Fruit fly (Drosophila melanogaster): Measurements from ENCODE around the gene CG17167.

CG17167 gene

DNA sequence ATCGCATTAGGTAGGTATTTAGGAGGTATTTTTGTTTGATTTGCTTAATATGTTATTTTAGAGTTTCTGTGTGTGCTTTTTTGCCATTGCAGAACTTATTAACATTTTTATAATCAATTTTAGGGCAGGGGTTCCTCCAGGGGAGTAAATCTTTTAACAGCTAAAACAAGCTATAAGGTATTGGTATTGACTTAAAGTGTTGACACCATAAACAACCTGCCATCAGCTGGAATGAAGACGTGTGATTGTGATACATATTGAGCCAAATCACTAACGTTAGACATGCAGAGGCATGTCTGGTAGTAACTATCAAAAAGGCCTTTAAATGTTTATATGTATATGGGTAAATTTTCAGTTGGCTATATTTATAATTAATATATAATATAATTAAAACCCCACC, 23.7 kb downstream of the CG17167 start (continued):
- TF ChIP-seq Hr51 (GFP tag; optimal IDR thresholded peaks at IDR 0.05) (no peak), cg (GFP tag; optimal IDR thresholded peaks at IDR 0.05) (no peak), pum (GFP tag; optimal IDR thresholded peaks at IDR 0.05) (no peak), Fer3 (tag; optimal IDR thresholded peaks at IDR 0.05) (peak; percentile 38), toy (GFP tag; IDR thresholded peaks at IDR 0.05) (no peak), Kr (GFP tag; optimal IDR thresholded peaks at IDR 0.05) (no peak), amos (GFP tag; IDR thresholded peaks at IDR 0.05; ENCODE audit: partially characterized antibody) (no peak), Ets65A (GFP tag) (no peak), pita (GFP tag; optimal IDR thresholded peaks at IDR 0.05) (no peak), CG18599 (GFP tag; optimal IDR thresholded peaks at IDR 0.05) (peak; percentile 13), CG3407 (GFP tag; optimal IDR thresholded peaks at IDR 0.05) (no peak), Abd-B (GFP tag; optimal IDR thresholded peaks at IDR 0.05) (no peak), bigmax (GFP tag; optimal IDR thresholded peaks at IDR 0.05) (no peak), Usf (GFP tag; optimal IDR thresholded peaks at IDR 0.05) (no peak), CG15514 (GFP tag; optimal IDR thresholded peaks at IDR 0.05) (peak; percentile 9), caup (GFP tag; optimal IDR thresholded peaks at IDR 0.05; ENCODE audit: severe bottlenecking) (peak; percentile 41), Dbx (GFP tag; IDR thresholded peaks at IDR 0.05) (no peak), Awh (GFP tag; IDR thresholded peaks at IDR 0.05) (no peak), row (GFP tag; IDR thresholded peaks at IDR 0.05) (no peak)

DNA sequence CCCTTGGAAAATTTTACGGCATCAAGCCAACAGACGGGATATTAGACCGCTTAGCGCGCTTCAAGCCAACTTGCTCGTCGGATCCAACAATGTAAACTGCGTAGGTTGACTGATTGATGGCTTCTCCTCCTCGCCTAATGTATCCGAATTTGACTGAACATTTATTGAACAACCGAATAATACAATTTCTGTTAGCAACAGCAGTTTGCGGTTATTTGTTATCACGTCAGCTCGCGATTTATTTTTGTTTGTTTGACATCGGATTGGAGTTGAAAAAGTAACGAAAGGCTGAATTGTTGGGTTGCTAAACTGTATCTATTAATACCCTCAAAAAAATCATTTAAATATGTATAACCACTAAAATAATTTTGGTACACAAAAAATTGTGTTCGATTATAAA, 24.4 kb downstream of the CG17167 start, which contains the start of gene CG17159:
Gene CG17159, minus strand, starts transcription at position 101 of the 400 bp plus-strand sequence.
- TF ChIP-seq Med (GFP tag): no peak
- no peak for TF ChIP-seq lab (GFP tag; optimal IDR thresholded peaks at IDR 0.05)
- no peak for TF ChIP-seq CG14710 (tag; optimal IDR thresholded peaks at IDR 0.05)
- no peak for TF ChIP-seq dpn (GFP tag; optimal IDR thresholded peaks at IDR 0.05)
- TF ChIP-seq CG11456 (GFP tag; IDR thresholded peaks at IDR 0.05): no peak
- no peak for TF ChIP-seq CG17186 (GFP tag; optimal IDR thresholded peaks at IDR 0.05)

DNA sequence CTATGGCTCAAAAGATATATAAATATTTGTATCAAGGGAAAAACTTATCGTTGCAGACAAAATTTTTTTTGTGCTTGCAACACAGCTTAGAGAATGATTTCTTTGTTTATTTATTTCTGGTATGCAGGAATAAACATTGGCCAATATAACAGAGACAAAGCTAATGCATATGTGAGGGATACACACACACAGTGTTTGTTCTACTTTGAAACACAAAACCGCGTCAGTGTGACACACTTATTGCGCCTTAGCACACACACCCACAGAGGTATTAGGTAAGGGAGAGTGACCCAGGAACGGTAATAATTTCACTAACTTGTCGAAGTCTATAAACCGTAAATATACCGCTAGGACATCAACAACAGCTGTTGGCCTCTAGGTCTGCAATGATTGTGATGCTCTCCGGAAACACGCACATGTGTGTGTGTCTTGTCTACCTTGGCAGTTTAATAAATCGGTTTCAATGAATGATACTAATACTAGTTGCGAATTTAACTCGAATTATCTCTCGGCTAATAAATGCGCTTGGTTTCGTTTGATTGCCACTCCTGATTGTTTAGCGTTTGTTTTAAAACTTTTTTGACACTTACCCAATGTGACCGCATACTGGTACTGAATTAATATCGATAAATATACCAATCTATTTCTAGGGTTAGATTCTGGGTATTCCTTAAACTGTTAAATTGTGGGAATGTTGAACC, 28.2 kb downstream of the CG17167 start, which contains the start of gene CG17162:
Gene CG17162, minus strand, starts transcription at position 619 of the 701 bp plus-strand sequence.
- no peak for TF ChIP-seq CG18476 (GFP tag; optimal IDR thresholded peaks at IDR 0.05)
- no peak for TF ChIP-seq usp (GFP tag; optimal IDR thresholded peaks at IDR 0.05)
- no peak for TF ChIP-seq Max (GFP tag; optimal IDR thresholded peaks at IDR 0.05)
- peak; percentile 10 for TF ChIP-seq stwl (tag; optimal IDR thresholded peaks at IDR 0.05)
- no peak for TF ChIP-seq Ssrp (tag; optimal IDR thresholded peaks at IDR 0.05)
- TF ChIP-seq CG3995 (GFP tag; optimal IDR thresholded peaks at IDR 0.05): no peak
- no peak for TF ChIP-seq Blimp-1 (GFP tag; optimal IDR thresholded peaks at IDR 0.05)
- TF ChIP-seq Fer3 (tag; optimal IDR thresholded peaks at IDR 0.05): no peak
- no peak for TF ChIP-seq CG6765 (GFP tag; optimal IDR thresholded peaks at IDR 0.05)
- TF ChIP-seq CG8388 (GFP tag; optimal IDR thresholded peaks at IDR 0.05): no peak
- TF ChIP-seq ERR (GFP tag; optimal IDR thresholded peaks at IDR 0.05): no peak
- TF ChIP-seq dm (GFP tag; optimal IDR thresholded peaks at IDR 0.05): no peak
- no peak for TF ChIP-seq CG10462 (GFP tag; optimal IDR thresholded peaks at IDR 0.05)
- no peak for TF ChIP-seq danr (GFP tag; IDR thresholded peaks at IDR 0.05)
- TF ChIP-seq CG3065 (GFP tag; optimal IDR thresholded peaks at IDR 0.05): no peak
- TF ChIP-seq pho (GFP tag; optimal IDR thresholded peaks at IDR 0.05): no peak
- no peak for TF ChIP-seq CG8765 (GFP tag; IDR thresholded peaks at IDR 0.05)
- no peak for TF ChIP-seq CG17328 (GFP tag; IDR thresholded peaks at IDR 0.05)
- no peak for TF ChIP-seq Jarid2 (GFP tag; optimal IDR thresholded peaks at IDR 0.05)
- TF ChIP-seq MESR4 (GFP tag; optimal IDR thresholded peaks at IDR 0.05): peak; percentile 67
- TF ChIP-seq slp2 (GFP tag; optimal IDR thresholded peaks at IDR 0.05): no peak
- no peak for TF ChIP-seq ap (GFP tag; IDR thresholded peaks at IDR 0.05)
- no peak for TF ChIP-seq CG10979 (tag; optimal IDR thresholded peaks at IDR 0.05)
- no peak for TF ChIP-seq C15 (GFP tag; IDR thresholded peaks at IDR 0.05)

Data from whole organism, embryonic.